Worm (Caenorhabditis elegans) whole organism, L2 larva: Measurements from ENCODE around the gene F17C11.11.

Source experiments
- R02D3.7 ChIP-seq: fragments of 150-350 bp; optimal IDR thresholded peaks from 2 replicates; lab custom pipeline; 2014; ENCODE audit warnings: missing biosample characterization, missing genetic modification characterization
- ceh-82 ChIP-seq: fragments of 150-350 bp; optimal IDR thresholded peaks from 2 replicates; lab custom pipeline; 2014; ENCODE audit warnings: missing biosample characterization, missing genetic modification characterization
- fos-1 ChIP-seq: fragments of 150-350 bp; optimal IDR thresholded peaks from 2 replicates; lab custom pipeline; 2014; ENCODE audit warnings: missing biosample characterization, missing genetic modification characterization
- mdl-1 ChIP-seq, 2 experiments: fragments of 150-350 bp in 1 of 2; sonication (generic microtip) in 1 of 2; optimal IDR thresholded peaks; 2 replicates each; lab custom pipeline; 2017; ENCODE audit warnings: missing biosample characterization in 2 of 2, missing genetic modification characterization in 2 of 2
- nhr-12 ChIP-seq: fragments of 150-350 bp; optimal IDR thresholded peaks from 2 replicates; lab custom pipeline; 2014; ENCODE audit warnings: missing biosample characterization, missing genetic modification characterization
- nhr-237 ChIP-seq: fragments of 150-350 bp; optimal IDR thresholded peaks from 2 replicates; lab custom pipeline; 2014; ENCODE audit warnings: missing biosample characterization, missing genetic modification characterization
- snpc-4 ChIP-seq: fragments of 150-350 bp; optimal IDR thresholded peaks from 2 replicates; lab custom pipeline; 2014; ENCODE audit warnings: missing biosample characterization, missing genetic modification characterization
- unc-62 ChIP-seq: fragments of 150-350 bp; optimal IDR thresholded peaks from 2 replicates; lab custom pipeline; 2014; ENCODE audit warnings: missing biosample characterization, missing genetic modification reagents, missing genetic modification characterization
- zag-1 ChIP-seq: fragments of 150-350 bp; optimal IDR thresholded peaks from 2 replicates; lab custom pipeline; 2014; ENCODE audit warnings: missing biosample characterization, missing genetic modification characterization

ce11 chrV:10954832-10955231, 16.2 kb upstream of the F17C11.11 start, which contains the start of gene F17C11.6:
- no peak for TF ChIP-seq ceh-82 (tag; lab: Kevin White, UChicago)
- no peak for TF ChIP-seq R02D3.7
- TF ChIP-seq nhr-12, result no peak
- no peak for TF ChIP-seq mdl-1 (tag; optimal IDR thresholded peaks at IDR 0.05; lab: Kevin White, UChicago)
- no peak for TF ChIP-seq snpc-4 (tag; lab: Kevin White, UChicago)
- no peak for TF ChIP-seq zag-1 (tag; lab: Kevin White, UChicago)
- no peak for TF ChIP-seq unc-62 (GFP tag; lab: Kevin White, UChicago)
- peak; percentile 2 for TF ChIP-seq fos-1
- no peak for TF ChIP-seq nhr-237 (tag; lab: Kevin White, UChicago)
